Worm (Caenorhabditis elegans) whole organism, L4 larva: Measurements from ENCODE around the gene ZC196.4.
"Not testable (repeated sequence)": the region's sequence is repeated elsewhere in the genome, so short reads cannot be mapped to it uniquely, and the experiment has no call there.

Experiments
- F26F4.8 ChIP-seq: fragments of 200-800 bp; sonication (Bioruptor generic); conservative IDR thresholded peaks from 2 replicates; pipeline ENCODE4 v1.3.6; 2022; ENCODE audit warnings: missing genetic modification characterization, missing compliant biosample characterization
- Y5F2A.4 ChIP-seq: fragments of 200-800 bp; sonication (Bioruptor generic); optimal IDR thresholded peaks from 2 replicates; lab custom pipeline; 2018; ENCODE audit warnings: mild to moderate bottlenecking, missing genetic modification characterization, missing compliant biosample characterization
- Y75B8A.6 ChIP-seq: fragments of 200-800 bp; sonication (Bioruptor generic); IDR thresholded peaks from 2 replicates; pipeline ENCODE4 v1.3.6; 2022; ENCODE audit warnings: missing genetic modification reagents, missing genetic modification characterization, missing compliant biosample characterization
- aha-1 ChIP-seq: fragments of 150-350 bp; peaks from one replicate; lab custom pipeline; 2014; ENCODE audit warnings: missing biosample characterization, missing genetic modification characterization
- ceh-28 ChIP-seq: fragments of 150-350 bp; optimal IDR thresholded peaks from 2 replicates; lab custom pipeline; 2014; ENCODE audit warnings: missing biosample characterization, missing genetic modification reagents, missing genetic modification characterization
- ceh-44 ChIP-seq: fragments of 200-800 bp; sonication (Bioruptor generic); IDR thresholded peaks from 2 replicates; pipeline ENCODE4 v1.3.6; 2022; ENCODE audit warnings: missing genetic modification reagents, missing genetic modification characterization, missing compliant biosample characterization
- ceh-82 ChIP-seq: sonication (generic microtip); optimal IDR thresholded peaks from 2 replicates; lab custom pipeline; 2017; ENCODE audit warnings: missing biosample characterization, missing genetic modification characterization
- ces-1 ChIP-seq: fragments of 150-350 bp; sonication (generic microtip); optimal IDR thresholded peaks from 4 replicates; lab custom pipeline; 2014; ENCODE audit warnings: missing biosample characterization, missing genetic modification reagents, missing genetic modification characterization
- cey-2 ChIP-seq: sonication (generic microtip); optimal IDR thresholded peaks from 3 replicates; lab custom pipeline; 2017; ENCODE audit warnings: missing genetic modification characterization, mild to moderate bottlenecking, missing compliant biosample characterization, antibody characterized with exemption, borderline replicate concordance; ENCODE audit not compliant: insufficient read depth
- dmd-9 ChIP-seq: fragments of 200-800 bp; sonication (Bioruptor generic); IDR thresholded peaks from 2 replicates; pipeline ENCODE4 v1.3.6; 2022; ENCODE audit warnings: missing genetic modification reagents, missing genetic modification characterization, missing compliant biosample characterization
- fkh-10 ChIP-seq: fragments of 150-350 bp; optimal IDR thresholded peaks from 2 replicates; lab custom pipeline; 2014; ENCODE audit warnings: missing biosample characterization, missing genetic modification reagents, missing genetic modification characterization
- hif-1 ChIP-seq, 2 experiments: sonication (generic microtip); optimal IDR thresholded peaks; 2 replicates each; lab custom pipeline; 2016 to 2017; ENCODE audit warnings: missing compliant biosample characterization in 2 of 2, missing genetic modification characterization in 2 of 2, missing genetic modification reagents in 2 of 2, missing genotype in 2 of 2, mild to moderate bottlenecking in 1 of 2
- hlh-11 ChIP-seq: fragments of 200-800 bp; sonication (Bioruptor generic); optimal IDR thresholded peaks from 2 replicates; lab custom pipeline; 2018; ENCODE audit warnings: mild to moderate bottlenecking, missing genetic modification characterization, missing compliant biosample characterization
- hmg-1.1 ChIP-seq: fragments of 200-800 bp; sonication (Bioruptor generic); IDR thresholded peaks from 2 replicates; pipeline ENCODE4 v1.3.6; 2022; ENCODE audit warnings: missing genetic modification reagents, missing genetic modification characterization, missing compliant biosample characterization
- jun-1 ChIP-seq: fragments of 150-350 bp; optimal IDR thresholded peaks from 2 replicates; lab custom pipeline; 2014; ENCODE audit warnings: missing biosample characterization, missing genetic modification reagents, missing genetic modification characterization
- lim-7 ChIP-seq: fragments of 200-800 bp; sonication (Bioruptor generic); IDR thresholded peaks from 2 replicates; pipeline ENCODE4 v1.3.6; 2022; ENCODE audit warnings: missing genetic modification characterization, missing compliant biosample characterization
- lin-15B ChIP-seq: fragments of 150-350 bp; sonication (generic microtip); optimal IDR thresholded peaks from 3 replicates; lab custom pipeline; 2014; ENCODE audit warnings: missing biosample characterization, missing genetic modification characterization
- lin-29 ChIP-seq: fragments of 200-800 bp; sonication (Bioruptor generic); IDR thresholded peaks from 2 replicates; pipeline ENCODE4 v1.3.6; 2022; ENCODE audit warnings: missing genetic modification reagents, missing genetic modification characterization, missing compliant biosample characterization
- lin-39 ChIP-seq: fragments of 150-350 bp; optimal IDR thresholded peaks from 2 replicates; lab custom pipeline; 2014; ENCODE audit warnings: missing biosample characterization, missing genetic modification reagents, missing genetic modification characterization
- lir-3 ChIP-seq: sonication (generic microtip); optimal IDR thresholded peaks from 2 replicates; lab custom pipeline; 2016; ENCODE audit warnings: mild to moderate bottlenecking, missing genetic modification characterization, missing compliant biosample characterization
- madf-5 ChIP-seq, 2 experiments: fragments of 200-800 bp; sonication (Bioruptor generic); IDR thresholded peaks; 2 replicates each; pipeline ENCODE4 v1.3.6; 2022; ENCODE audit warnings: missing compliant biosample characterization in 2 of 2, missing genetic modification characterization in 2 of 2
- mdl-1 ChIP-seq, 2 experiments: fragments of 150-350 bp in 1 of 2; sonication (generic microtip) in 1 of 2; optimal IDR thresholded peaks; 2 replicates each; lab custom pipeline; 2014 to 2017; ENCODE audit warnings: missing biosample characterization in 2 of 2, missing genetic modification characterization in 2 of 2
- mdt-29 ChIP-seq: fragments of 200-800 bp; sonication (Bioruptor generic); IDR thresholded peaks from 2 replicates; pipeline ENCODE4 v1.3.6; 2022; ENCODE audit warnings: missing genetic modification reagents, missing genetic modification characterization, missing compliant biosample characterization
- nhr-11 ChIP-seq: fragments of 150-350 bp; optimal IDR thresholded peaks from 2 replicates; lab custom pipeline; 2014; ENCODE audit warnings: missing biosample characterization, missing genetic modification characterization
- nhr-76 ChIP-seq: fragments of 150-350 bp; optimal IDR thresholded peaks from 2 replicates; lab custom pipeline; 2014; ENCODE audit warnings: missing biosample characterization, missing genetic modification characterization
- rbr-2 ChIP-seq: sonication (generic microtip); optimal IDR thresholded peaks from 2 replicates; lab custom pipeline; 2016; ENCODE audit warnings: missing genotype, missing genetic modification characterization, missing compliant biosample characterization
- sdz-12 ChIP-seq: fragments of 200-800 bp; sonication (Bioruptor generic); optimal IDR thresholded peaks from 2 replicates; lab custom pipeline; 2018; ENCODE audit warnings: mild to moderate bottlenecking, missing genetic modification characterization, missing compliant biosample characterization
- set-16 ChIP-seq: fragments of 200-800 bp; sonication (Bioruptor generic); IDR thresholded peaks from 2 replicates; pipeline ENCODE4 v1.3.6; 2022; ENCODE audit warnings: missing genetic modification reagents, missing genetic modification characterization, missing compliant biosample characterization
- spr-1 ChIP-seq: sonication (generic microtip); optimal IDR thresholded peaks from 2 replicates; lab custom pipeline; 2016; ENCODE audit warnings: mild to moderate bottlenecking, missing genetic modification characterization, missing compliant biosample characterization
- spr-3 ChIP-seq: fragments of 200-800 bp; sonication (Bioruptor generic); optimal IDR thresholded peaks from 2 replicates; lab custom pipeline; 2018; ENCODE audit warnings: mild to moderate bottlenecking, missing genetic modification characterization, missing compliant biosample characterization
- tra-1 ChIP-seq: fragments of 200-800 bp; sonication (Bioruptor generic); IDR thresholded peaks from 2 replicates; pipeline ENCODE4 v1.3.6; 2022; ENCODE audit warnings: missing genetic modification reagents, missing genetic modification characterization, missing compliant biosample characterization
- unc-130 ChIP-seq: sonication (generic microtip); optimal IDR thresholded peaks from 2 replicates; lab custom pipeline; 2016; ENCODE audit warnings: missing genetic modification reagents, missing genetic modification characterization, missing compliant biosample characterization
- unc-39 ChIP-seq: sonication (generic microtip); optimal IDR thresholded peaks from 2 replicates; lab custom pipeline; 2017; ENCODE audit warnings: missing biosample characterization, missing genetic modification characterization
- unc-62 ChIP-seq, 3 experiments: fragments of 150-350 bp in 1 of 3; sonication (generic microtip); optimal IDR thresholded peaks in 2 of 3; peaks in 1 of 3; 1 replicate in 1 of 3; 2 replicates in 2 of 3; lab custom pipeline; 2014 to 2017; ENCODE audit warnings: missing biosample characterization in 3 of 3, missing genetic modification characterization in 3 of 3, missing genetic modification reagents in 3 of 3, missing genotype in 1 of 3
- zfp-2 ChIP-seq: sonication (generic microtip); optimal IDR thresholded peaks from 2 replicates; lab custom pipeline; 2016; ENCODE audit warnings: mild to moderate bottlenecking, missing genetic modification characterization, missing compliant biosample characterization
- zfp-3 ChIP-seq: fragments of 200-800 bp; sonication (Bioruptor generic); conservative IDR thresholded peaks from 2 replicates; pipeline ENCODE4 v1.3.6; 2022; ENCODE audit warnings: missing genetic modification reagents, missing genetic modification characterization, missing compliant biosample characterization

The ZC196.4 gene

DNA sequence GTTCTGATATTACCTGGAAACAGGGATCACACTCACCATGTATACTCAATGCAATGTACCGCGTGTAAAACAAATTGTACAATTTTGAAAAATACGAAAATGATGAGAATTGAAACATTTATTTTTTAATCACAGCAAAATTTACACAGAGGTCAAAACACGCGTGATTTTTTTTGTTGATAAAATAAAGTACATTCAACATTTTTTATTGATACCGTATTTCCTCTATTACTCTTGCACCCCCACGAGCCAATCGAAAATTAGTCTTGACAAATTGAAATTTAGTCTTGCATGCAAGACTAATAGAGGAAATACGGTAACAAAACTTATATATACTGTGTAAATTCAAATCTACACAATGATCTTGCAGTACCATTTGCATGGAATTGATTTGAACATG is 45.2 kb upstream of the ZC196.4 start, which contains the start of gene ZC190.8:
TSS of gene ZC190.8 (minus strand) at position 101 of the 400 bp plus-strand sequence.
- TF ChIP-seq madf-5 (GFP tag; IDR thresholded peaks at IDR 0.05; lab: Robert Waterston, UW) (no peak), aha-1 (tag; lab: Kevin White, UChicago) (peak; percentile 23)

DNA sequence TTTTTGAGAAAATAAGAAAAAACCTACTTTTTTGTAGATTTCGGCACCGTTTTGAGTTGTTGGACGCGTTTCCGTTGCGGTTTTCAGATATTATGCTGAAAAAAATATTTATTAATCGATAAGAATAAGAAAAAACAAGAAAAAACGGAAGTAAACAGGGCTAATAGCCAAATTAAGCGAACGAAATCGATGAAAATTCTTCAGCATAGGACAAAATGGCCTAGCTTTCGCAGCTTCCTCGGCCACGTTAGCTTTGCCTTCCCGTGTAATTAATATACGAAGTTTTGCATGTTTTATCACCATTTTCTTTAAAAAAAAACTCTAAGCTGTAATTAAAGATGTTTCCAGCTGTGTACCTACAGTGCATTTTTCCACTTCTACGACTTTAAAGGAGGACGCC is 36.7 kb upstream of the ZC196.4 start, which contains the start of gene ZC190.10:
TSS of gene ZC190.10 (minus strand) at position 101 of the 400 bp plus-strand sequence.
- TF ChIP-seq mdl-1 (tag; optimal IDR thresholded peaks at IDR 0.05; lab: Kevin White, UChicago); nhr-11; unc-39 (tag; lab: Kevin White, UChicago): not testable (repeated sequence)

DNA sequence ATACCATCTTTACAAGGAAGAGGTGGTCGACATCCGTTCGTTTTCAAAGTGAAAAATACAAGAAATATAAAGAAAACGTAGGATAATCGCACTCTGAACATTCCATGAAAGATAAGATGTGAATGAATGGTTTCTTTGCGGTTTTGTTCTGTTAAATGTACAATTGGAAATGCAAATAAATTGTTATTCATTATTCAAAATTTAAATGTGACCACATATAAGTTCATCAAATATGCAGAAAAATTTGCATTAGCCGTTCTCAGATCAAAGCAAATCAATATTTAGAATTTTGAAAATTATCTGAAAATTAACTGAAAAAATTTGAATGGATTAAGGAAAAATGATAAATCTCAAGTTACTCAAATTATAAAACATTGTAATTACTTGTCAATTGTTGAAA is 21.0 kb upstream of the ZC196.4 start, which contains the start of gene ZC178.2:
TSS of gene ZC178.2 (minus strand) at position 101 of the 400 bp plus-strand sequence.
- TF ChIP-seq Y75B8A.6 (GFP tag; lab: Robert Waterston, UW), result no peak
- no peak for TF ChIP-seq lin-15B (tag; lab: Kevin White, UChicago)
- no peak for TF ChIP-seq ceh-82 (tag; lab: Kevin White, UChicago)
- TF ChIP-seq mdt-29 (GFP tag; lab: Robert Waterston, UW), result no peak
- no peak for TF ChIP-seq lir-3 (tag; lab: Kevin White, UChicago)
- TF ChIP-seq sdz-12 (GFP tag; lab: Kevin White, UChicago), result no peak
- TF ChIP-seq hlh-11 (tag; lab: Kevin White, UChicago), result no peak
- TF ChIP-seq dmd-9 (GFP tag; lab: Robert Waterston, UW), result no peak
- TF ChIP-seq unc-130 (GFP tag; lab: Kevin White, UChicago), result no peak

- TF ChIP-seq ces-1 (GFP tag; lab: Kevin White, UChicago) (peak; percentile 84), fkh-10 (GFP tag; lab: Kevin White, UChicago) (peak; percentile 67), ceh-82 (tag; lab: Kevin White, UChicago) (no peak), hmg-1.1 (no peak)
- TF ChIP-seq, all 104 proteins: peak for 2
Observed at ce11 chrV:8716175-8716574, 16.7 kb upstream of the ZC196.4 start, which contains the start of gene glr-5. Gene glr-5, plus strand, starts transcription at chrV:8716495.

- TF ChIP-seq tra-1 (GFP tag; lab: Robert Waterston, UW) (no peak), unc-62 (GFP tag; optimal IDR thresholded peaks at IDR 0.05 in 1 of 2; lab: Kevin White, UChicago) (peak in 1 of 2 experiments; percentile 97), unc-62 (tag; optimal IDR thresholded peaks at IDR 0.05; lab: Kevin White, UChicago) (no peak)
Observed at ce11 chrV:8718399-8718798, 14.5 kb upstream of the ZC196.4 start.

DNA sequence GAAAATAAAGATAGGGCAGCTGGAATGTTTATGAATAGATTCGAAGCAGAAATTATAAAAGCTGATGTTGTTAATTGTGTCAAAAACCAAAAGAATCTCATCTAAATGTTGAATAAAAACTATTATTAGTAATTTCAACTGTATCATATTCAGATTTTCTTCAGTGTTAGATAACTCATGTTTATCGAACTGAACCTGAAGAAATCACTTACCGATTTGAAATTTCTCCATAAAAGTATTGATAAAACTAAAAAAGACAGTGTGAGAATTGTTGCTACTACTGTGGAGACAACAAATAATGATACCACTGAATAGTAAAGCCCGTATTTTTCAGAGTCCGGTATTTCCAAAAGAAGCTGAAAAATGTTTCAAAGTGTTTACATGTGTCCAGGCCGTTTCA is 10.7 kb upstream of the ZC196.4 start, which contains the start of gene ZC196.8:
TSS of gene ZC196.8 (minus strand) at position 101 of the 400 bp plus-strand sequence.
- not testable (repeated sequence) for TF ChIP-seq zfp-3; fkh-10 (GFP tag; lab: Kevin White, UChicago); spr-1

DNA sequence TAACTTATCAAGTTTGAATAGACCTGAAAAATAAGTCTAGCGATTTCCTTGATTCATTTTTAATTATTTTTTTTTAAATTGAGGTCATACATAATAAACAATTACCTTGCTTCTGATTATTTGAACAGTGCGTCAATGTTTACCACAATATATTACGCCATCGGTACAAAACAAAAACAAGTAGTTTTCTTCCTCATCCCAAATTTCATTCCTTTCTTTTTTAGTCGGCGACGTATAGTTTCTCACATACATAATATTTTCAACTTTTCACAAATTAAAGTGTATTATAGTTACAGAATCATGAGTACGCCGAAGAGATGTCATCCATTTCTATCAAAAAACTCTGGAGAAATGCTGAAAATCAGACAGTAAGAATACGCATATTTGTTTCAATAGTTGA is 6.7 kb upstream of the ZC196.4 start, which contains the start of gene droe-8:
TSS of gene droe-8 (plus strand) at position 301 of the 400 bp plus-strand sequence.
- TF ChIP-seq rbr-2 (tag; lab: Kevin White, UChicago); jun-1; cey-2 (tag; lab: Kevin White, UChicago): not testable (repeated sequence)
- TF ChIP-seq, all 104 proteins: peak for 0; not testable (repeated sequence) for 104

DNA sequence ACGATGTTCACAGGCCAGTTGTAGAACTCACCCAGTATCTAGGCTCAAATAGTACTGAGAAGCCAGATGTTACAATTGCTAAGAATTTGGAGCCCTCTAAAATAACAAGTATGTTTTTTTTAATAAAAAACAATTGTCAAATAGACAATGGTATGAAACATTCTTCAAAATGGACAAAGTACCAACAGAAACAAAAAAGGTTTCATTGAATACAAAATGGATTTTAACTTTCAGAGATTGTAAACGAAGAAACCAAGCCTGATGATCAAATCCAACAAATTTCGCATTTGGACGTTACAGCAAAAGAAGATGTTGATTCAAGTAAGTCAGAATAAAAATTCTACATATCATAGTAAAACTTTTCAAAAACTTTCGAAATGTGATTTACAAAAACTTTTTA is 5.8 kb upstream of the ZC196.4 start, which contains the start of gene ZC196.9:
TSS of gene ZC196.9 (minus strand) at position 101 of the 400 bp plus-strand sequence.
- TF ChIP-seq ceh-44 (no peak), spr-3 (GFP tag; lab: Kevin White, UChicago) (no peak), dmd-9 (GFP tag; lab: Robert Waterston, UW) (no peak), Y5F2A.4 (GFP tag; lab: Kevin White, UChicago) (no peak), set-16 (GFP tag; lab: Robert Waterston, UW) (no peak), unc-39 (tag; lab: Kevin White, UChicago) (no peak), zfp-2 (tag; lab: Kevin White, UChicago) (no peak), hif-1 (tag; optimal IDR thresholded peaks at IDR 0.05; lab: Kevin White, UChicago) (no peak), ceh-28 (tag; lab: Kevin White, UChicago) (no peak), lim-7 (no peak), F26F4.8 (GFP tag; lab: Robert Waterston, UW) (no peak), nhr-76 (tag; lab: Kevin White, UChicago) (no peak), zfp-3 (no peak), lin-29 (no peak), jun-1 (no peak), lin-39 (tag; lab: Kevin White, UChicago) (no peak), mdl-1 (tag; optimal IDR thresholded peaks at IDR 0.05; lab: Kevin White, UChicago) (no peak)
